Fruit fly (Drosophila melanogaster) Kc167 (cell line): ENCODE data around the gene PGRP-SB1.

Source experiments
- Myc ChIP-seq: fragments of >200 bp; optimal IDR thresholded peaks from 2 replicates; lab custom pipeline; 2017; ENCODE audit warnings: missing external identifiers
- Sin3A ChIP-seq: fragments of >200 bp; optimal IDR thresholded peaks from 2 replicates; lab custom pipeline; 2018; ENCODE audit warnings: missing external identifiers
- h ChIP-seq: fragments of >200 bp; optimal IDR thresholded peaks from 3 replicates; lab custom pipeline; 2018; ENCODE audit warnings: missing external identifiers
- insv ChIP-seq: fragments of >200 bp; optimal IDR thresholded peaks from 3 replicates; lab custom pipeline; 2018; ENCODE audit warnings: missing external identifiers
- psq ChIP-seq: fragments of >200 bp; optimal IDR thresholded peaks from 2 replicates; lab custom pipeline; 2017; ENCODE audit warnings: missing external identifiers
- ttk ChIP-seq: sonication (Bioruptor generic); optimal IDR thresholded peaks from 2 replicates; lab custom pipeline; 2017; ENCODE audit warnings: missing external identifiers

PGRP-SB1 gene

DNA sequence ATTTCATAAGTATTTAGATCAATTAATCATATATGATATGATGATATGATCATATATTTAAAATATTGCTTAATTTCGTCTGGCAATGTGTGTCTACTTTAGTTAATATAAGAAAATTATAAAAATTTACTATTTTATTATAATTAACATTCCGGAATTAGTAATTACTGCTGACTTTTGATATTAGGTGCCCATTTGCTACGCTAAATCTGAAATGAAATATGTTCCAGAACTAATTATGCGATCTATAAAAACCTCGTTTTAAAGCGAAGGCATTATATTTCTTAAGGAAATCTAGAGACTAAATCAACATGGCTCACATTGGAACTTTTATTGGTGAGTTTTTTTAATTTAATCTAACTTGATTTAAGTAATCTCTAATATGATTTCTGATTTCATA, 27.4 kb upstream of the PGRP-SB1 start, which contains the start of gene CG42852:
TSS of gene CG42852 (plus strand) at position 301 of the 400 bp plus-strand sequence.
- TF ChIP-seq insv (lab: Kevin White, UChicago) (no peak), h (lab: Kevin White, UChicago) (no peak), ttk (lab: Kevin White, UChicago) (no peak)

DNA sequence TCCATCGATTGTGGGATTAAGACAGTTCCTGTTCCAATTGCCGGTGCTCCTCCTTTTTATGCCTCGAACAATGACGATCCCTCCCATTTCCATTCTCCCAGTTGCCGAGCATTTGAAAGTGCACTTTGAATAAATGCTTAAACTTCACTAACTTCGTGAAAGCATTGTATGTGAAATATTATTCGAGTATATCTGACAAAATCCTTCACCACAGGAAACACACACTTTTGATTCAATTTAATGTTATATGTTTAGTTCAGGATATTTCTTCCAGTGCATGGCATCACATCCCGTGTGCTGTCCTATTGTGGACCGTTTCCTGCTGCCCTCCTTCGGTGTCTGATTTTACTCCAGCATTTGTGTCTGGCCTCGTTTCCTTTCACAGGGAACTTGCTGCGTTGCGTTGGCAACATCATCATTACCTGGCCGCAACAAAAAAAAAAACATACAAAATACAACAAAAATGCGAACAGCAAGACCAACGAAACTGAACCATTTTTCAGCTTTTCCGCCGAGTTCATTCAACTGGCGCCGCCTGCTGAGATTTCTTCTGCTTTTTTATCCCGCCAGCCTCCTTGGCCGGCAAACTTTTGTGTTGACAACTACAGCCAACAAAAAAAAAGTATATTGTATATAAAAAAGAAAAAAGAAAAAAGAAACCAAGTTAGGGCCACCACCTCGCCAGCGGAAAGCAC, 24.8 kb upstream of the PGRP-SB1 start:
- TF ChIP-seq Myc (lab: Kevin White, UChicago) (no peak), insv (lab: Kevin White, UChicago) (no peak), h (lab: Kevin White, UChicago) (no peak), ttk (lab: Kevin White, UChicago) (no peak), psq (lab: Kevin White, UChicago) (no peak), Sin3A (lab: Kevin White, UChicago) (no peak)

DNA sequence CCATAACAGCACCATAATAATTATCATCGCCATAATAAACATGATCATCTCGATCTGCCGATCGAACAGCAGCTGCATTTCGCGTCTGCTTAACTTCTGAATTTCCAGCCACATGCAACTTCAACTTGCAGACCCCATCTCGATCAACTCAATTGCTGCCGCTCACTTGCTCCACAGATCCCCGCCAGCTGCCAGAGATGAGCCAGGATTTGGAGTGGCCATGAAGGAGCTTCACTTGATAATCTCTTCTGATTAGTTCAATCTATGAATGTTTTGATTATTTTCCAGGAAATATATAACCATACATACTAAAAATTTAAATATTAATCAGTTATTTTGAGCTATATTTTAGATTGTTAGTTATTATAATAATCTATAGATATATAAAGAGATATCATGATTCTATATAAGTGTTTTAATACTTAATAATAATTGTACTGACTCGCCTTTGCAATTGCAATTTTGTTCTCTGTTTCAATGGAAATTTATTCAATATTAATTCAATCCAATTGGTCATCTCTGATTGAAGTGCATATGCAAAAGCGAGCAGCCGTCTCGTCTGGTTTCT, 23.8 kb upstream of the PGRP-SB1 start:
- TF ChIP-seq insv (lab: Kevin White, UChicago) (no peak), Myc (lab: Kevin White, UChicago) (no peak), ttk (lab: Kevin White, UChicago) (no peak), psq (lab: Kevin White, UChicago) (no peak), Sin3A (lab: Kevin White, UChicago) (no peak), h (lab: Kevin White, UChicago) (no peak)

DNA sequence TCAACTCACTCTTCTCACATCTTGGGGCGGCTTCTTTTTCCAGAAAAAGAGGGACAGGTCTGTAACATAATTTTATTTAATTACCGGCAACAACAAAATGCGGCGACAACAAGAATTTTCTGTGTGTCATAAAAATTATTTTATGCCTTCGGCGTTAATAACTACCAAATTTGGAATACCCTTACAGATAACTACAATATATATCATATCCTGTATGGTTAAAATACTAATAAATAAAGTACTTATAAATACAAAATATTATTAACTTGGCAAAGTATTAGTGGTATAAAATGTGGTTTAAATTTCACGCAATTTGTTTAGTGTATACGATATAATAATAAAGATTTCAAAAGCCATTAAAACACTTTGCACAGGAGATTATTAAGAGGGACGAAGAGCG, 23.0 kb upstream of the PGRP-SB1 start:
- TF ChIP-seq psq (lab: Kevin White, UChicago) (no peak), ttk (lab: Kevin White, UChicago) (no peak), insv (lab: Kevin White, UChicago) (no peak), Myc (lab: Kevin White, UChicago) (no peak), Sin3A (lab: Kevin White, UChicago) (no peak), h (lab: Kevin White, UChicago) (no peak)

DNA sequence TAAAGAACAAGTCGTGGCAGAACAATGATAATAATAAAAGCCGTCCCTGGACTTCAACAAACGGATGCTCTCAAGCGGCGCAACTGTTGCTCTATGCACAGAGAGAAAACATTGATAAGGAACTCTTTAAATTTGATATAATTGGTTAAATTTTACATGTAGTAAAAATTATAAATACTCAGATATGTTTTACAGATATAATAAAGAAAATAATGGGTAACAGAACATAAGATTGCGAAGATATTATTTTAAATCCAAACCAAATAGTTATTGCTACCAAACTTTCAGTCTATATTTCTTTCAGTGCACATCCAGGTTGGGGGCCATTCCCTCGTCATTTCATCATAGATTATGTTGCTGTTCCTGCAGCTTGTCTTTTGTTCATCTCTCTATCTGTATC, 21.9 kb upstream of the PGRP-SB1 start:
- TF ChIP-seq Sin3A (lab: Kevin White, UChicago): no peak
- no peak for TF ChIP-seq Myc (lab: Kevin White, UChicago)
- TF ChIP-seq h (lab: Kevin White, UChicago): no peak
- TF ChIP-seq psq (lab: Kevin White, UChicago): no peak
- no peak for TF ChIP-seq ttk (lab: Kevin White, UChicago)
- no peak for TF ChIP-seq insv (lab: Kevin White, UChicago)

DNA sequence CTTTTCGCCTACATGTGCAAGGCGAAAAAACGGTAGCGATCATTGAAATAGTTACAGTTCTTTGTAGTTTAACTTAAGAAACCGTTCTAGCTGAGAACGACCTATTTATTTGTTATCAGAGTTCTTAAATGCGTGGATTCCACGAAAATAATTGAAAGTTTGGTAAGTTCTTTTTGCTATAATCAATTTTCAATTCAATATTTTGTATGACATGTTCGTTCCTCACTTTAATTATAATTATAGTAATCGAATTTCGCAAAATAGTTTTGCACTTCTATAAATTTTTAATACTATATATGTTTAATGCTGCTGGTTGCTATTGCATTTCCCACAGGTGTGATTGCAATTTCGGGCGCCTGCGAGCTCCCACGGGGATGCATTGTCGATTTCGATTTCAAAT, 20.6 kb upstream of the PGRP-SB1 start:
- TF ChIP-seq h (lab: Kevin White, UChicago): no peak
- TF ChIP-seq psq (lab: Kevin White, UChicago): no peak
- no peak for TF ChIP-seq ttk (lab: Kevin White, UChicago)
- no peak for TF ChIP-seq Sin3A (lab: Kevin White, UChicago)
- TF ChIP-seq insv (lab: Kevin White, UChicago): no peak

DNA sequence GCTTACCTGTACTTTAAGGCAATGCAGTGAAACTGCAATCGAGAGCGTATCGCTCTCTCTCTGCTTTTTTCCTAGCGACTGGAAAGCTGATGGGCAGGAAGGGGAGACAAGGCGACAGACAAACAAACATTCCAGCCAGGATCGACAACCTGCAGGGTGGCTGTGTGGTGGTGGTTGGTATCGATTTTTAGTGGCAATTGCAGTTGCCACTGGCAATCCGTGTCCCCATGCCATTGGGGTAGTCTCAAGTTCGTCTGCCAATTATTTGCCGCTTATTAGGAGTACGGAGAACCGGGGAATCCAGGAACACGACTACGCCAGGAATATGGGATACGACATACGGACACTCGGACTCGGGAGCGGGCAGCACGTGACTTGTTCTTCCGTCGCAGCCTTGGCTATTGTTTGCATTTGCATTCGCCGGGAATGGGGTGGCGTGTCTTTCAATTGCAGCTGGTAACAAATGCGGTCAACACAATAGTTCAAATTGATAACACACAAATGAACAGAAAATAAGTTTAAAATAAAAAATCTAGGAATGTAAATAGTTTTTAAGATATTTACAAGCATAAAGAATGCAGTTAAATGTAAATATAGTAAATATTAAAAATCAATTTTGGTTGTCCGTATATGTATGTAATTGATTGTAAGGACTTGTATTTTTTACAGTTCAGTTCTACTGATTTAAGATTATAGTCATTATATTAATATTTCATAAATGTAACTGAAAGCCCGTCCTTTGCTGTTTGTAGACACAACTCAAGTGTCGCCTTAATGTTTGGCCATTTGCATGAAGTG, 19.0 kb upstream of the PGRP-SB1 start:
- TF ChIP-seq insv (lab: Kevin White, UChicago) (no peak), Myc (lab: Kevin White, UChicago) (no peak), Sin3A (lab: Kevin White, UChicago) (no peak), h (lab: Kevin White, UChicago) (no peak), ttk (lab: Kevin White, UChicago) (no peak), psq (lab: Kevin White, UChicago) (no peak)

DNA sequence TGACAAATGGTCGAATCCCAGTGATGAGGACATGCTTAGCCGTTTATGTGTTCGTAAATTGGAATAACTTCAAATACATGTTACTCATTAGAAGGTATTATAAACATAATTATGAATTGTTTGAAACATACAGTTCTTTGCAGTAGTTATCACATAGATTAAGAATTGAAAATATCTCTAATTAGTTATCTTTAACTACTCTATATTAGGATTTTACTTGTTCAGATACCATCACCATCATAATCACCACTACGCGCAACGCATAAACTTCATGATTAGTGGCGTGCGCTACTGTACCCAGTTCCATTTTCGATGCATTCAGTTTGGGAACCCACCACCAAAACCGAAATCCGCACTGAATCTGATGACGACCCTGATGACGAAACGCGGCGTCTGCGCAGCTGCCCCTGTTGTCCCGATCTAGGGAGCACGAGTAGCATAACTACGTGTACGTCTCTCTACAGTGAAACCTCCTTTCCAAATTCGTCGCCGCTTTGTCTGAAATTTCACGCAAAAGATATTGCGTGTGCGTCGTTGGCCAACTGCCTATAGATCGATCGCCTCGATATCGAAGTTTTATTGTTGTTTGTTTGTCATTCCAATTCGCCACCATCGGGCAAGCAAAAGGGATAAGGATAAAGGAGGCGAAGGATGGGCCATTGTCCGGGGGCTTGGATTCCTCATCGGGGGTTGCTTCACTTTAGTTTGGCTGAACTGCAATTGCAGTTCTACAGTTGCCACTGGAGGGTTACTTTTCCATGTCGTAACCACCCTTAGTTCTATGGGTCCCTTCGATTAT, 16.3 kb upstream of the PGRP-SB1 start:
- no peak for TF ChIP-seq insv (lab: Kevin White, UChicago)
- no peak for TF ChIP-seq Myc (lab: Kevin White, UChicago)
- no peak for TF ChIP-seq Sin3A (lab: Kevin White, UChicago)
- no peak for TF ChIP-seq ttk (lab: Kevin White, UChicago)
- TF ChIP-seq psq (lab: Kevin White, UChicago): no peak
- TF ChIP-seq h (lab: Kevin White, UChicago): no peak

DNA sequence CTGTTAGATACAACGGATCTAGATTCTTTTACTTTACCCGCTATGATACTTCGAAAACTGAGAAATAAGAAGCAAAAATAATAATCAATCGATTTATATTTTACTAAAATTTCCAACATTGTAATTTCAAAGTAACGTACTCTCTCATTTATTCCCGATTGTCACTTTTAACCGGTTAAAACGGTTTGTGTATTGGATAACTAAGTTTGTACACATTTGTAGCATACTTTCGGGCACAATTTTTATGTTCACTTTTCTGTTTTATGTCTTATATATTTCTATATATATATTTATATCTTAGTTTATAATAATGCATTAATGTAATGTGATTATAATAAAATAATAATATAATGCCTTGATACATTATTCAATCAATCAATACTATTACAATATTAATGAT, 13.9 kb upstream of the PGRP-SB1 start:
- TF ChIP-seq ttk (lab: Kevin White, UChicago): no peak
- no peak for TF ChIP-seq Sin3A (lab: Kevin White, UChicago)
- no peak for TF ChIP-seq Myc (lab: Kevin White, UChicago)
- no peak for TF ChIP-seq psq (lab: Kevin White, UChicago)
- no peak for TF ChIP-seq h (lab: Kevin White, UChicago)
- TF ChIP-seq insv (lab: Kevin White, UChicago): no peak

DNA sequence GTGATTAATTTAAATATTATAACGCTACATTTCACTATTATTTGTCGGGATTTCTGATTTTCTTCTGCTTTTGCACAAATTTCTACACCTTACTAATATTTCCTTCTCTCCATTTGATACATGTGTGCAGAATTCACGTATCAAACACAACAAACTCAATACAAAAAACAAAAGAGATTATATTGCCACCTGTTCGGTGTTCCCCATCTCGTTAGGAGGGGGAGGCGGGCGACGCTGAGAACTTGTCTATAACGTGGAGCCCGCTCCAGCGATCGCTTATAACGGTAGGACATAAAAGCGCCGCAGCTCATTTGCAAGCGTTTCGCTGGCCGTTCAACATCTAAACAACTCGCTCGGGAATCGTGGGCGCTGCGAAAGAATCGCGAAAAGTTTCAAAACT, 5.5 kb upstream of the PGRP-SB1 start, which contains the start of gene CG9701:
TSS of gene CG9701 (plus strand) at position 301 of the 400 bp plus-strand sequence.
- TF ChIP-seq insv (lab: Kevin White, UChicago) (no peak), ttk (lab: Kevin White, UChicago) (no peak), Sin3A (lab: Kevin White, UChicago) (no peak), h (lab: Kevin White, UChicago) (no peak), psq (lab: Kevin White, UChicago) (no peak), Myc (lab: Kevin White, UChicago) (no peak)
